Fruit fly (Drosophila melanogaster) whole organism, embryonic: Measurements from ENCODE around the gene CG8236.
A peak's percentile ranks its signal among the peaks of the same experiment; 100 is the strongest.

Experiments
- Awh ChIP-seq: fragments of 200-800 bp; sonication (Bioruptor generic); IDR thresholded peaks from 2 replicates; pipeline ENCODE4, ENCODE4 v1.3.6; 2022; ENCODE audit warnings: missing biosample characterization, missing genetic modification characterization
- CG11093 ChIP-seq: fragments of 200-800 bp; sonication (Bioruptor generic); IDR thresholded peaks from 3 replicates; pipeline ENCODE4 v1.3.6; 2022; ENCODE audit warnings: missing biosample characterization, missing genetic modification characterization
- CG11560 ChIP-seq: fragments of 200-800 bp; sonication (Bioruptor generic); IDR thresholded peaks from 3 replicates; pipeline ENCODE4 v1.3.6; 2022; ENCODE audit warnings: missing biosample characterization, missing genetic modification characterization
- CG13123 ChIP-seq: fragments of 200-800 bp; sonication (Bioruptor generic); optimal IDR thresholded peaks from 2 replicates; lab custom pipeline; 2016; ENCODE audit warnings: missing biosample characterization, missing genetic modification characterization
- CG13296 ChIP-seq: fragments of 200-800 bp; sonication (Bioruptor generic); optimal IDR thresholded peaks from 3 replicates; lab custom pipeline; 2018; ENCODE audit warnings: missing biosample characterization, mild to moderate bottlenecking, missing genetic modification characterization
- CG13894 ChIP-seq: fragments of 200-800 bp; sonication (Bioruptor generic); optimal IDR thresholded peaks from 3 replicates; lab custom pipeline; 2018; ENCODE audit warnings: missing biosample characterization, mild to moderate bottlenecking, missing genetic modification characterization, moderate library complexity
- CG14667 ChIP-seq: fragments of 200-800 bp; sonication (Bioruptor generic); IDR thresholded peaks from 2 replicates; pipeline ENCODE4 v1.3.6; 2022; ENCODE audit warnings: missing biosample characterization, missing genetic modification characterization
- CG15011 ChIP-seq: fragments of 200-800 bp; sonication (Bioruptor generic); optimal IDR thresholded peaks from 3 replicates; lab custom pipeline; 2018; ENCODE audit warnings: missing biosample characterization, mild to moderate bottlenecking, missing genetic modification characterization
- CG15696 ChIP-seq: fragments of 200-800 bp; sonication (Bioruptor generic); optimal IDR thresholded peaks from 2 replicates; lab custom pipeline; 2019; ENCODE audit warnings: missing biosample characterization, mild to moderate bottlenecking, missing genetic modification characterization, moderate library complexity
- CG17802 ChIP-seq: fragments of 200-800 bp; sonication (Bioruptor generic); optimal IDR thresholded peaks from 2 replicates; lab custom pipeline; 2018; ENCODE audit warnings: missing biosample characterization, mild to moderate bottlenecking, missing genetic modification characterization, moderate library complexity
- CG2199 ChIP-seq: fragments of 200-800 bp; sonication (Bioruptor generic); IDR thresholded peaks from 3 replicates; pipeline ENCODE4 v1.3.6; 2022; ENCODE audit warnings: missing biosample characterization, missing genetic modification characterization
- CG2712 ChIP-seq: fragments of 200-800 bp; optimal IDR thresholded peaks from 3 replicates; lab custom pipeline; 2019; ENCODE audit warnings: missing biosample characterization, mild to moderate bottlenecking, missing genetic modification characterization, moderate library complexity
- CG31441 ChIP-seq: fragments of 200-800 bp; sonication (Bioruptor generic); IDR thresholded peaks from 2 replicates; pipeline ENCODE4 v1.3.6; 2022; ENCODE audit warnings: missing biosample characterization, missing genetic modification characterization
- CG5953 ChIP-seq: fragments of 200-800 bp; sonication (Bioruptor generic); IDR thresholded peaks from 2 replicates; pipeline ENCODE4 v1.3.6; 2022; ENCODE audit warnings: missing biosample characterization, missing genetic modification characterization
- CG7786 ChIP-seq: fragments of 200-800 bp; sonication (Bioruptor generic); optimal IDR thresholded peaks from 2 replicates; lab custom pipeline; 2016; ENCODE audit warnings: missing biosample characterization, missing genetic modification characterization
- CG7987 ChIP-seq: fragments of 200-800 bp; sonication (Bioruptor generic); optimal IDR thresholded peaks from 2 replicates; lab custom pipeline; 2018; ENCODE audit warnings: missing biosample characterization, mild to moderate bottlenecking, missing genetic modification characterization, moderate library complexity
- CG8281 ChIP-seq: fragments of 200-800 bp; sonication (Bioruptor generic); optimal IDR thresholded peaks from 2 replicates; lab custom pipeline; 2018; ENCODE audit warnings: missing biosample characterization, mild to moderate bottlenecking, missing genetic modification characterization, moderate library complexity
- CoRest ChIP-seq: fragments of 200-800 bp; sonication (Bioruptor generic); optimal IDR thresholded peaks from 3 replicates; lab custom pipeline; 2018; ENCODE audit warnings: missing biosample characterization, mild to moderate bottlenecking, missing genetic modification characterization, moderate library complexity
- CrebB ChIP-seq: fragments of 200-800 bp; sonication (Bioruptor generic); optimal IDR thresholded peaks from 3 replicates; lab custom pipeline; 2018; ENCODE audit warnings: missing biosample characterization, mild to moderate bottlenecking, missing genetic modification characterization
- Dad ChIP-seq: fragments of 200-800 bp; sonication (Bioruptor generic); optimal IDR thresholded peaks from 3 replicates; lab custom pipeline; 2016; ENCODE audit warnings: missing biosample characterization, missing genetic modification characterization
- Dll ChIP-seq: fragments of 200-800 bp; sonication (Bioruptor generic); IDR thresholded peaks from 4 replicates; pipeline ENCODE4 v1.3.6; 2022; ENCODE audit warnings: missing biosample characterization, missing genetic modification characterization; ENCODE audit not compliant: partially characterized antibody
- Doc2 ChIP-seq: fragments of 200-800 bp; sonication (Bioruptor generic); IDR thresholded peaks from 2 replicates; pipeline ENCODE4 v1.3.6; 2022; ENCODE audit warnings: missing biosample characterization, missing genetic modification characterization
- Drgx ChIP-seq: fragments of 200-800 bp; sonication (Bioruptor generic); IDR thresholded peaks from 2 replicates; pipeline ENCODE4 v1.3.6; 2022; ENCODE audit warnings: missing biosample characterization, missing genetic modification characterization
- E2f2 ChIP-seq: fragments of 200-800 bp; sonication (Bioruptor generic); IDR thresholded peaks from 2 replicates; pipeline ENCODE4 v1.3.6; 2022; ENCODE audit warnings: missing biosample characterization, missing genetic modification characterization
- GATAe ChIP-seq: fragments of 200-800 bp; sonication (Bioruptor generic); conservative IDR thresholded peaks from 2 replicates; pipeline ENCODE4 v1.3.6; 2022; ENCODE audit warnings: missing biosample characterization, missing genetic modification characterization
- HmgD ChIP-seq: fragments of 200-800 bp; sonication (Bioruptor generic); optimal IDR thresholded peaks from 3 replicates; lab custom pipeline; 2016; ENCODE audit warnings: missing biosample characterization, missing genetic modification characterization
- Hr39 ChIP-seq: fragments of >200 bp; optimal IDR thresholded peaks from 2 replicates; lab custom pipeline; 2017
- MESR4 ChIP-seq: fragments of 200-800 bp; sonication (Bioruptor generic); optimal IDR thresholded peaks from 2 replicates; lab custom pipeline; 2018; ENCODE audit warnings: missing biosample characterization, mild to moderate bottlenecking, missing genetic modification characterization, moderate library complexity
- Rfx ChIP-seq: fragments of 200-800 bp; sonication (Bioruptor generic); IDR thresholded peaks from 2 replicates; pipeline ENCODE4 v1.3.6; 2022; ENCODE audit warnings: missing biosample characterization, missing genetic modification characterization
- Sin3A ChIP-seq: fragments of >200 bp; optimal IDR thresholded peaks from 2 replicates; lab custom pipeline; 2018
- ase ChIP-seq: fragments of 200-800 bp; sonication (Bioruptor generic); IDR thresholded peaks from 3 replicates; pipeline ENCODE4 v1.3.6; 2022; ENCODE audit warnings: missing biosample characterization, missing genetic modification characterization
- ato ChIP-seq: fragments of 200-800 bp; sonication (Bioruptor generic); IDR thresholded peaks from 2 replicates; pipeline ENCODE4 v1.3.6; 2022; ENCODE audit warnings: missing biosample characterization, missing genetic modification characterization; ENCODE audit not compliant: partially characterized antibody
- bcd ChIP-seq: fragments of 200-800 bp; sonication (Bioruptor generic); optimal IDR thresholded peaks from 2 replicates; lab custom pipeline; 2017; ENCODE audit warnings: missing biosample characterization, mild to moderate bottlenecking, missing genetic modification characterization
- btn ChIP-seq: fragments of 200-800 bp; sonication (Bioruptor generic); optimal IDR thresholded peaks from 2 replicates; lab custom pipeline; 2016; ENCODE audit warnings: missing biosample characterization, missing genetic modification characterization
- cas ChIP-seq: fragments of 200-800 bp; sonication (Bioruptor generic); IDR thresholded peaks from 2 replicates; pipeline ENCODE4 v1.3.6; 2022; ENCODE audit warnings: missing biosample characterization, missing genetic modification characterization
- ci ChIP-seq: fragments of 200-800 bp; sonication (Bioruptor generic); IDR thresholded peaks from 3 replicates; pipeline ENCODE4 v1.3.6; 2022; ENCODE audit warnings: missing biosample characterization, missing genetic modification characterization
- crp ChIP-seq, 2 experiments: fragments of 200-800 bp; sonication (Bioruptor generic); optimal IDR thresholded peaks; 2 replicates in 1 of 2; 3 replicates in 1 of 2; lab custom pipeline; 2017; ENCODE audit warnings: missing biosample characterization in 2 of 2, missing genetic modification characterization in 2 of 2, mild to moderate bottlenecking in 1 of 2, moderate library complexity in 1 of 2
- dan ChIP-seq: fragments of 200-800 bp; sonication (Bioruptor generic); IDR thresholded peaks from 2 replicates; pipeline ENCODE4 v1.3.6; 2022; ENCODE audit warnings: missing biosample characterization, missing genetic modification characterization
- gcm2 ChIP-seq: fragments of 200-800 bp; sonication (Bioruptor generic); optimal IDR thresholded peaks from 2 replicates; lab custom pipeline; 2016; ENCODE audit warnings: missing biosample characterization, missing genetic modification characterization
- grn ChIP-seq: fragments of 200-800 bp; sonication (Bioruptor generic); optimal IDR thresholded peaks from 3 replicates; lab custom pipeline; 2017; ENCODE audit warnings: missing biosample characterization, missing genetic modification characterization
- kay ChIP-seq: fragments of 200-800 bp; sonication (Bioruptor generic); optimal IDR thresholded peaks from 2 replicates; lab custom pipeline; 2016; ENCODE audit warnings: missing biosample characterization, missing genetic modification characterization
- lov ChIP-seq, 2 experiments: fragments of 200-800 bp in 1 of 2; fragments of >200 bp in 1 of 2; sonication (Bioruptor generic) in 1 of 2; IDR thresholded peaks in 1 of 2; optimal IDR thresholded peaks in 1 of 2; 2 replicates in 1 of 2; 3 replicates in 1 of 2; pipeline versions ENCODE4 v1.3.6 to Lab custom; 2017 to 2022; ENCODE audit warnings: missing biosample characterization in 1 of 2, missing genetic modification characterization in 1 of 2
- luna ChIP-seq: fragments of 200-800 bp; sonication (Bioruptor generic); optimal IDR thresholded peaks from 2 replicates; lab custom pipeline; 2016; ENCODE audit warnings: missing biosample characterization, missing genetic modification characterization
- mirr ChIP-seq: fragments of 200-800 bp; sonication (Bioruptor generic); optimal IDR thresholded peaks from 3 replicates; lab custom pipeline; 2018; ENCODE audit warnings: missing biosample characterization, mild to moderate bottlenecking, missing genetic modification characterization
- ro ChIP-seq: fragments of 200-800 bp; sonication (Bioruptor generic); IDR thresholded peaks from 2 replicates; pipeline ENCODE4 v1.3.6; 2022; ENCODE audit warnings: missing biosample characterization, missing genetic modification characterization
- run ChIP-seq: fragments of 200-800 bp; sonication (Bioruptor generic); optimal IDR thresholded peaks from 3 replicates; lab custom pipeline; 2018; ENCODE audit warnings: missing biosample characterization, mild to moderate bottlenecking, missing genetic modification characterization
- salm ChIP-seq: fragments of 200-800 bp; sonication (Bioruptor generic); optimal IDR thresholded peaks from 2 replicates; lab custom pipeline; 2018; ENCODE audit warnings: missing biosample characterization, mild to moderate bottlenecking, missing genetic modification characterization
- slp2 ChIP-seq: fragments of 200-800 bp; sonication (Bioruptor generic); optimal IDR thresholded peaks from 2 replicates; lab custom pipeline; 2016; ENCODE audit warnings: missing biosample characterization, missing genetic modification characterization
- ttk ChIP-seq: fragments of 200-800 bp; sonication (Bioruptor generic); IDR thresholded peaks from 2 replicates; pipeline ENCODE4 v2.1.2; 2022; ENCODE audit warnings: missing biosample characterization, missing genetic modification characterization
- unpg ChIP-seq: fragments of 200-800 bp; sonication (Bioruptor generic); optimal IDR thresholded peaks from 3 replicates; lab custom pipeline; 2018; ENCODE audit warnings: missing biosample characterization, mild to moderate bottlenecking, missing genetic modification characterization, moderate library complexity

CG8236 gene

dm6 chr3R:8731597-8732263 is 37.5 kb upstream of the CG8236 start, which contains the start of the genes M1BP and CG8202 (continued):
- TF ChIP-seq unpg (peak; percentile 80), CG11560 (peak; percentile 64; the same call in 1 of the 3 replicates), luna (GFP tag; lab: Kevin White, UChicago) (no peak), Drgx (GFP tag; lab: Robert Waterston, UW) (peak; percentile 74), CG7786 (peak; percentile 36), CG17802 (tag; lab: Kevin White, UChicago) (peak; percentile 31), run (tag; lab: Kevin White, UChicago) (peak; percentile 70), CG31441 (GFP tag; lab: Robert Waterston, UW) (no peak; the same call in 1 of the 2 replicates), MESR4 (GFP tag; lab: Kevin White, UChicago) (peak; percentile 40), Hr39 (no peak), Awh (GFP tag; lab: Robert Waterston, UW) (peak; percentile 43; the same call in 1 of the 2 replicates), CG5953 (GFP tag; lab: Robert Waterston, UW) (no peak), ro (GFP tag; lab: Robert Waterston, UW) (peak; percentile 46; the same call in 1 of the 2 replicates), bcd (GFP tag; lab: Kevin White, UChicago) (peak; percentile 90), ase (peak; percentile 52; the same call in 1 of the 3 replicates), CG14667 (GFP tag; lab: Robert Waterston, UW) (peak; percentile 77), Sin3A (lab: Kevin White, UChicago) (no peak), kay (peak; percentile 49), CG15696 (tag; lab: Kevin White, UChicago) (peak; percentile 91), CG11093 (GFP tag; lab: Robert Waterston, UW) (peak; percentile 72; the same call in 1 of the 3 replicates), ato (GFP tag; lab: Robert Waterston, UW) (no peak), HmgD (GFP tag; lab: Kevin White, UChicago) (no peak), gcm2 (GFP tag; lab: Kevin White, UChicago) (no peak), salm (tag; lab: Kevin White, UChicago) (peak; percentile 81), CoRest (tag; lab: Kevin White, UChicago) (peak; percentile 97), CG13123 (GFP tag; lab: Kevin White, UChicago) (peak; percentile 73), Dad (peak; percentile 43), GATAe (GFP tag; lab: Robert Waterston, UW) (no peak), E2f2 (GFP tag; lab: Robert Waterston, UW) (no peak; the same call in 1 of the 2 replicates), CG13296 (GFP tag; lab: Kevin White, UChicago) (peak; percentile 94), CG15011 (no peak), grn (no peak), ci (GFP tag; lab: Robert Waterston, UW) (peak; percentile 67; the same call in 2 of the 3 replicates), crp (GFP tag; optimal IDR thresholded peaks at IDR 0.05; lab: Kevin White, UChicago) (peak in 1 of 2 experiments; percentile 73), btn (GFP tag; lab: Kevin White, UChicago) (no peak), CG2712 (tag; lab: Kevin White, UChicago) (peak; percentile 95), CG8281 (tag; lab: Kevin White, UChicago) (peak; percentile 82), dan (GFP tag; lab: Robert Waterston, UW) (no peak), CG7987 (GFP tag; lab: Kevin White, UChicago) (no peak), lov (optimal IDR thresholded peaks at IDR 0.05; lab: Kevin White, UChicago) (no peak), lov (GFP tag; IDR thresholded peaks at IDR 0.05; lab: Robert Waterston, UW) (no peak), mirr (GFP tag; lab: Kevin White, UChicago) (peak; percentile 56), Dll (GFP tag; lab: Robert Waterston, UW) (no peak), ttk (GFP tag; lab: Robert Waterston, UW) (peak; percentile 70; the same call in 1 of the 2 replicates), CG13894 (tag; lab: Kevin White, UChicago) (no peak), slp2 (GFP tag; lab: Kevin White, UChicago) (peak; percentile 68), Rfx (GFP tag; lab: Robert Waterston, UW) (peak; percentile 80), CG2199 (GFP tag; lab: Robert Waterston, UW) (no peak), CrebB (tag; lab: Kevin White, UChicago) (peak; percentile 56), cas (no peak), Doc2 (GFP tag; lab: Robert Waterston, UW) (peak; percentile 34; the same call in 1 of the 2 replicates)
